Fruit fly (Drosophila melanogaster) ovary, adult (tissue): ENCODE results near the gene Gsc.

Source experiments
- CG17801 ChIP-seq: fragments of 200-800 bp; optimal IDR thresholded peaks from 2 replicates; lab custom pipeline; 2019; ENCODE audit warnings: missing biosample characterization, mild to moderate bottlenecking, missing genetic modification characterization, moderate library complexity; ENCODE audit not compliant: partially characterized antibody

Gsc gene

dm6 chr2L:559311-559710 is 35.2 kb downstream of the Gsc start, which contains the start of gene Tspo:
TSS of gene Tspo (plus strand) at chr2L:559612.
- TF ChIP-seq CG17801, result no peak

- TF ChIP-seq CG17801, result peak; percentile 30
These were observed 42.0 kb downstream of the Gsc start, which contains the start of gene Ets21C for dm6 chr2L:552432-552929. TSS of gene Ets21C (minus strand) at chr2L:552923.

- TF ChIP-seq CG17801, result no peak
These were observed 44.8 kb downstream of the Gsc start for dm6 chr2L:549637-550036.

- no peak for TF ChIP-seq CG17801
These were observed 46.5 kb downstream of the Gsc start for dm6 chr2L:547978-548377.

dm6 chr2L:544444-545179 is 49.9 kb downstream of the Gsc start, which contains the start of the genes Spp and nAChRbeta3:
TSS of gene Spp (minus strand) at chr2L:544653.
TSS of gene nAChRbeta3 (plus strand) at chr2L:545129.
- TF ChIP-seq CG17801, result no peak

dm6 chr2L:543799-544198 is 50.7 kb downstream of the Gsc start:
- no peak for TF ChIP-seq CG17801

- TF ChIP-seq CG17801, result no peak
These were observed 52.0 kb downstream of the Gsc start, which contains the start of gene lwr for dm6 chr2L:542338-542967. TSS of gene lwr (minus strand) at chr2L:542580.

- TF ChIP-seq CG17801, result peak; percentile 29
These were observed 53.8 kb downstream of the Gsc start for dm6 chr2L:540572-541210.

dm6 chr2L:533734-534133 is 60.8 kb downstream of the Gsc start:
- TF ChIP-seq CG17801, result no peak
